ENCODE assay signal across 2 fruit fly cellular contexts in genomic region chr3R:19212545-19213176, dm6.
TF ChIP-seq lines count a peak whose summit lies in the region.

No protein-coding gene starts in this region.

TF ChIP-seq in whole organism, adult, 20 proteins besides CTCF, POLR2A, EP300 and RAD21:
- TF ChIP-seq CG7045 (GFP tag; optimal IDR thresholded peaks at IDR 0.05; lab: Kevin White, UChicago) (no peak), CG5204 (GFP tag; optimal IDR thresholded peaks at IDR 0.05; lab: Kevin White, UChicago) (no peak), Crg-1 (GFP tag; optimal IDR thresholded peaks at IDR 0.05; lab: Kevin White, UChicago) (no peak), ovo (GFP tag; optimal IDR thresholded peaks at IDR 0.05; lab: Kevin White, UChicago) (no peak), bab1 (GFP tag; optimal IDR thresholded peaks at IDR 0.05; lab: Kevin White, UChicago) (peak; percentile 35), CG14711 (tag; optimal IDR thresholded peaks at IDR 0.05; lab: Kevin White, UChicago) (peak; percentile 72), toe (GFP tag; optimal IDR thresholded peaks at IDR 0.05; lab: Kevin White, UChicago) (peak; percentile 11), Mnt (GFP tag; optimal IDR thresholded peaks at IDR 0.05; lab: Kevin White, UChicago) (peak; percentile 19), kay (GFP tag; lab: Kevin White, UChicago; ENCODE audit: borderline replicate concordance) (peak; percentile 74), cic (GFP tag; optimal IDR thresholded peaks at IDR 0.05; lab: Kevin White, UChicago) (peak; percentile 82), pad (GFP tag; optimal IDR thresholded peaks at IDR 0.05; lab: Kevin White, UChicago) (peak; percentile 29), Clk (GFP tag; optimal IDR thresholded peaks at IDR 0.05; lab: Kevin White, UChicago) (no peak), Hr96 (GFP tag; optimal IDR thresholded peaks at IDR 0.05; lab: Kevin White, UChicago) (peak; percentile 26), CG12768 (GFP tag; optimal IDR thresholded peaks at IDR 0.05; lab: Kevin White, UChicago) (peak; percentile 23), CG33017 (tag; optimal IDR thresholded peaks at IDR 0.05; lab: Kevin White, UChicago) (peak; percentile 64), CG1620 (GFP tag; optimal IDR thresholded peaks at IDR 0.05; lab: Kevin White, UChicago) (no peak), CG7101 (tag; optimal IDR thresholded peaks at IDR 0.05; lab: Kevin White, UChicago) (peak; percentile 72), cnc (optimal IDR thresholded peaks at IDR 0.05; lab: Kevin White, UChicago) (no peak), CG11617 (GFP tag; optimal IDR thresholded peaks at IDR 0.05; lab: Kevin White, UChicago) (peak; percentile 33), tj (GFP tag; optimal IDR thresholded peaks at IDR 0.05; lab: Kevin White, UChicago) (peak; percentile 97)
TF ChIP-seq in whole organism, adult: peak in this region for 13.

TF ChIP-seq in whole organism, prepupa, 60 proteins besides CTCF, POLR2A, EP300 and RAD21:
- TF ChIP-seq dac (GFP tag; optimal IDR thresholded peaks at IDR 0.05; lab: Kevin White, UChicago) (no peak), vri (GFP tag; optimal IDR thresholded peaks at IDR 0.05; lab: Kevin White, UChicago) (peak; percentile 4)
